Fruit fly (Drosophila melanogaster): Measurements from ENCODE around the gene RpL26.

The RpL26 gene

dm6 chr3L:18898086-18898470 is 597 bp upstream of the RpL26 start, which contains the start of gene CG3902 (continued):
- TF ChIP-seq CG6808 (GFP tag; optimal IDR thresholded peaks at IDR 0.05) (no peak), dsx (GFP tag; optimal IDR thresholded peaks at IDR 0.05; ENCODE audit: poor library complexity, severe bottlenecking) (peak; percentile 25), CG3032 (tag; optimal IDR thresholded peaks at IDR 0.05) (no peak), ss (GFP tag; optimal IDR thresholded peaks at IDR 0.05) (peak; percentile 38 to 77), CG6163 (GFP tag; IDR thresholded peaks at IDR 0.05) (peak; percentile 57; the same call in 1 of the 3 replicates), Eip78C (GFP tag) (peak; percentile 78), achi (GFP tag; optimal IDR thresholded peaks at IDR 0.05) (no peak), fkh (GFP tag; optimal IDR thresholded peaks at IDR 0.05) (no peak), fd59A (GFP tag; optimal IDR thresholded peaks at IDR 0.05) (no peak), Ets21C (GFP tag; optimal IDR thresholded peaks at IDR 0.05) (no peak), CG15336 (GFP tag; IDR thresholded peaks at IDR 0.05) (peak; percentile 49; the same call in 1 of the 2 replicates), CG9139 (GFP tag; optimal IDR thresholded peaks at IDR 0.05) (peak; percentile 28), CG6276 (GFP tag; optimal IDR thresholded peaks at IDR 0.05) (no peak), Sox14 (GFP tag; optimal IDR thresholded peaks at IDR 0.05) (no peak), lz (GFP tag; optimal IDR thresholded peaks at IDR 0.05) (no peak), CG11902 (GFP tag; optimal IDR thresholded peaks at IDR 0.05) (no peak), Hr38 (GFP tag; optimal IDR thresholded peaks at IDR 0.05) (no peak), CG34406 (GFP tag; optimal IDR thresholded peaks at IDR 0.05) (no peak)

- TF ChIP-seq ss (GFP tag; optimal IDR thresholded peaks at IDR 0.05), result no peak
- peak; percentile 15 for TF ChIP-seq esn (GFP tag; optimal IDR thresholded peaks at IDR 0.05)
- no peak for TF ChIP-seq vri (GFP tag; optimal IDR thresholded peaks at IDR 0.05)
- TF ChIP-seq dsx (GFP tag; optimal IDR thresholded peaks at IDR 0.05; ENCODE audit: poor library complexity, severe bottlenecking), result peak; percentile 66
- no peak for TF ChIP-seq Ets21C (GFP tag; optimal IDR thresholded peaks at IDR 0.05)
- no peak for TF ChIP-seq pdm3 (GFP tag; optimal IDR thresholded peaks at IDR 0.05)
- TF ChIP-seq CG16779 (tag; optimal IDR thresholded peaks at IDR 0.05), result no peak
- TF ChIP-seq Smox (GFP tag; optimal IDR thresholded peaks at IDR 0.05), result no peak
- no peak for TF ChIP-seq fd59A (GFP tag; optimal IDR thresholded peaks at IDR 0.05)
- TF ChIP-seq CG34406 (GFP tag; optimal IDR thresholded peaks at IDR 0.05), result no peak
- TF ChIP-seq CG6276 (GFP tag; optimal IDR thresholded peaks at IDR 0.05), result no peak
- TF ChIP-seq fkh (GFP tag; optimal IDR thresholded peaks at IDR 0.05), result no peak
- TF ChIP-seq Eip78C (GFP tag), result no peak
Measured at dm6 chr3L:18901411-18901810, 2.7 kb downstream of the RpL26 start, which contains the start of the genes arx and CG6843. arx (minus strand) TSS chr3L:18901554. CG6843 (plus strand) TSS chr3L:18901594.

dm6 chr3L:18904772-18905601 is 6.3 kb downstream of the RpL26 start, which contains the start of the genes CSN1b and Prp6:
CSN1b (minus strand) TSS chr3L:18904930.
Prp6 (plus strand) TSS chr3L:18905372.
- no peak for TF ChIP-seq acj6 (GFP tag; optimal IDR thresholded peaks at IDR 0.05)
- no peak for TF ChIP-seq Lpt (GFP tag; optimal IDR thresholded peaks at IDR 0.05)
- TF ChIP-seq pdm3 (GFP tag; optimal IDR thresholded peaks at IDR 0.05), result no peak
- TF ChIP-seq CG32006 (GFP tag; optimal IDR thresholded peaks at IDR 0.05), result no peak
- TF ChIP-seq CG6163 (GFP tag; IDR thresholded peaks at IDR 0.05), result no peak
- TF ChIP-seq Sox15 (GFP tag; optimal IDR thresholded peaks at IDR 0.05), result no peak
- no peak for TF ChIP-seq Sox14 (GFP tag; optimal IDR thresholded peaks at IDR 0.05)
- no peak for TF ChIP-seq CG11902 (GFP tag; optimal IDR thresholded peaks at IDR 0.05)
- no peak for TF ChIP-seq CG10631 (GFP tag; optimal IDR thresholded peaks at IDR 0.05)
- no peak for TF ChIP-seq Hr4 (GFP tag; optimal IDR thresholded peaks at IDR 0.05)
- no peak for TF ChIP-seq CG11762 (GFP tag; optimal IDR thresholded peaks at IDR 0.05; ENCODE audit: insufficient read depth)
- no peak for TF ChIP-seq lz (GFP tag; optimal IDR thresholded peaks at IDR 0.05)
- TF ChIP-seq salr (GFP tag; optimal IDR thresholded peaks at IDR 0.05), result no peak
- TF ChIP-seq CG8319 (GFP tag; optimal IDR thresholded peaks at IDR 0.05), result no peak

dm6 chr3L:18911082-18911481 is 12.4 kb downstream of the RpL26 start, which contains the start of gene Ir75d:
Ir75d (minus strand) TSS chr3L:18911182.
- TF ChIP-seq fd85E (GFP tag; optimal IDR thresholded peaks at IDR 0.05), result no peak
- TF ChIP-seq Sox102F (GFP tag; optimal IDR thresholded peaks at IDR 0.05), result no peak
- TF ChIP-seq fd59A (GFP tag; optimal IDR thresholded peaks at IDR 0.05), result no peak
- TF ChIP-seq pdm3 (GFP tag; optimal IDR thresholded peaks at IDR 0.05), result no peak
- no peak for TF ChIP-seq CG6276 (GFP tag; optimal IDR thresholded peaks at IDR 0.05)
- TF ChIP-seq CG10669 (GFP tag; optimal IDR thresholded peaks at IDR 0.05), result no peak
- no peak for TF ChIP-seq CG3919 (GFP tag; optimal IDR thresholded peaks at IDR 0.05)
- no peak for TF ChIP-seq CG6792 (GFP tag; optimal IDR thresholded peaks at IDR 0.05)
- no peak for TF ChIP-seq acj6 (GFP tag; optimal IDR thresholded peaks at IDR 0.05)

Data from whole organism, prepupa.